5 worm cellular contexts compared by ENCODE assay signal in the genomic region with DNA sequence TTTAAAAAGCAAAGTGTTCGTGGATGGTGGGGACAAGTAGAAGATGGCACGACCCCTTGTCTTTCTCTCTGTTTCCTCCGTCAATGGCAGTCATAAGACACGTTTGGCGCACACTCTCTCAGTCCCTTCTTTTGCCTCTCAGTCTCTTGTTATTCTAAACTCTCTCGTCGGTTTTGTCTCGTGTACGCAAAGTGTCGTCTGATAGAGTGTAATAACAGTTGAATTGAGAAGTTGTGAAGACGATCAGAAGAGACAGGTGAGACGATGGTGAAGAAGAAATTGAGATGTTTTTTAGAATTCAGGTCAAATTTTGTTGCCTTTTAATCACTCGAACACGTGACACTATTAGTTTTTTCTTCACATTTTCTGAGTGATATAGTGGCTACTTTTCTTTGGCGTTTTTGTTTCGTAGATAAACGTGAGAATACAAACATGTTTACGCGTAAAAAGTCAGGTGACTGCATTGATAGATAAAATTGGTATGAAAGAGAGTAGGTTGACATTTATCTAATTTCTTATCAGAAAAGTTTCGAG.
TF ChIP-seq lines count a peak whose summit lies in the region.

A gene (minus strand): TSS at position 267 of the 534 bp plus-strand sequence.

TF ChIP-seq in whole organism, L1 larva, 84 proteins besides CTCF, POLR2A, EP300 and RAD21 (continued from another document and continues in another):
- TF ChIP-seq nhr-76 (tag; optimal IDR thresholded peaks at IDR 0.05; lab: Kevin White, UChicago) (no peak), nhr-85 (tag; lab: Kevin White, UChicago) (peak; percentile 92), ceh-63 (GFP tag; optimal IDR thresholded peaks at IDR 0.05; lab: Kevin White, UChicago) (no peak), mef-2 (tag; optimal IDR thresholded peaks at IDR 0.05; lab: Kevin White, UChicago) (peak; percentile 34), hlh-17 (GFP tag; optimal IDR thresholded peaks at IDR 0.05; lab: Kevin White, UChicago; ENCODE audit: borderline replicate concordance) (no peak), nhr-28 (tag; optimal IDR thresholded peaks at IDR 0.05; lab: Kevin White, UChicago) (no peak), nhr-77 (tag; optimal IDR thresholded peaks at IDR 0.05; lab: Kevin White, UChicago) (peak; percentile 65), ama-1 (optimal IDR thresholded peaks at IDR 0.05; lab: Kevin White, UChicago) (peak; percentile 61), pag-3 (tag; optimal IDR thresholded peaks at IDR 0.05; lab: Kevin White, UChicago; ENCODE audit: borderline replicate concordance, insufficient read depth) (peak; percentile 98), nhr-11 (tag; optimal IDR thresholded peaks at IDR 0.05; lab: Kevin White, UChicago) (peak; percentile 51), jun-1 (tag; optimal IDR thresholded peaks at IDR 0.05; lab: Kevin White, UChicago) (peak; percentile 63), aly-2 (tag; optimal IDR thresholded peaks at IDR 0.05; lab: Kevin White, UChicago) (no peak), unc-30 (tag; optimal IDR thresholded peaks at IDR 0.05; lab: Kevin White, UChicago) (no peak), egl-27 (tag; optimal IDR thresholded peaks at IDR 0.05; lab: Kevin White, UChicago) (peak in 1 of 2 experiments; percentile 43), egl-13 (tag; optimal IDR thresholded peaks at IDR 0.05; lab: Kevin White, UChicago) (no peak), elt-2 (tag; optimal IDR thresholded peaks at IDR 0.05; lab: Kevin White, UChicago) (peak; percentile 92), mdl-1 (tag; optimal IDR thresholded peaks at IDR 0.05; lab: Kevin White, UChicago) (peak; percentile 23 to 82), dpl-1 (GFP tag; optimal IDR thresholded peaks at IDR 0.05; lab: Kevin White, UChicago) (peak; percentile 75 to 81 (median 78)), irx-1 (tag; optimal IDR thresholded peaks at IDR 0.05; lab: Kevin White, UChicago) (peak; percentile 66), nhr-71 (tag; optimal IDR thresholded peaks at IDR 0.05; lab: Kevin White, UChicago) (peak; percentile 89), lin-13 (GFP tag; optimal IDR thresholded peaks at IDR 0.05; lab: Kevin White, UChicago) (peak; percentile 68), Y116A8C.19 (tag; optimal IDR thresholded peaks at IDR 0.05; lab: Kevin White, UChicago; ENCODE audit: borderline replicate concordance) (no peak), nhr-12 (tag; optimal IDR thresholded peaks at IDR 0.05; lab: Kevin White, UChicago) (no peak), mep-1 (tag; optimal IDR thresholded peaks at IDR 0.05; lab: Kevin White, UChicago) (peak; percentile 91)

TF ChIP-seq in whole organism, L2 larva, 48 proteins besides CTCF, POLR2A, EP300 and RAD21 (continued from another document and continues in another):
- TF ChIP-seq nhr-237 (tag; optimal IDR thresholded peaks at IDR 0.05; lab: Kevin White, UChicago) (no peak), nhr-6 (tag; optimal IDR thresholded peaks at IDR 0.05; lab: Kevin White, UChicago) (peak; percentile 69), crh-2 (tag; optimal IDR thresholded peaks at IDR 0.05; lab: Kevin White, UChicago) (peak; percentile 86), nhr-12 (tag; optimal IDR thresholded peaks at IDR 0.05; lab: Kevin White, UChicago) (no peak), blmp-1 (tag; optimal IDR thresholded peaks at IDR 0.05; lab: Kevin White, UChicago; ENCODE audit: insufficient read depth) (peak; percentile 61), ztf-4 (tag; optimal IDR thresholded peaks at IDR 0.05; lab: Kevin White, UChicago) (peak; percentile 49), zag-1 (tag; optimal IDR thresholded peaks at IDR 0.05; lab: Kevin White, UChicago) (peak; percentile 52), ceh-16 (tag; optimal IDR thresholded peaks at IDR 0.05; lab: Kevin White, UChicago) (no peak), ZK546.5 (tag; optimal IDR thresholded peaks at IDR 0.05; lab: Kevin White, UChicago) (no peak), egl-27 (tag; optimal IDR thresholded peaks at IDR 0.05; lab: Kevin White, UChicago) (peak; percentile 25), lin-39 (tag; optimal IDR thresholded peaks at IDR 0.05; lab: Kevin White, UChicago) (no peak), ztf-1 (GFP tag; conservative IDR thresholded peaks at IDR 0.05; lab: Robert Waterston, UW) (no peak), mdl-1 (tag; optimal IDR thresholded peaks at IDR 0.05; lab: Kevin White, UChicago) (peak; percentile 4 to 80), nhr-25 (tag; optimal IDR thresholded peaks at IDR 0.05; lab: Kevin White, UChicago) (peak; percentile 87), mbf-1 (tag; optimal IDR thresholded peaks at IDR 0.05; lab: Kevin White, UChicago) (no peak), aly-2 (tag; optimal IDR thresholded peaks at IDR 0.05; lab: Kevin White, UChicago) (no peak), C34F6.9 (tag; optimal IDR thresholded peaks at IDR 0.05; lab: Kevin White, UChicago) (peak; percentile 93), ceh-82 (tag; optimal IDR thresholded peaks at IDR 0.05; lab: Kevin White, UChicago) (no peak), sma-9 (GFP tag; optimal IDR thresholded peaks at IDR 0.05; lab: Kevin White, UChicago) (peak; percentile 54), sma-9 (tag; optimal IDR thresholded peaks at IDR 0.05; lab: Kevin White, UChicago) (no peak), dmd-4 (tag; optimal IDR thresholded peaks at IDR 0.05; lab: Kevin White, UChicago) (no peak), nhr-11 (tag; optimal IDR thresholded peaks at IDR 0.05; lab: Kevin White, UChicago) (no peak), nhr-77 (tag; optimal IDR thresholded peaks at IDR 0.05; lab: Kevin White, UChicago) (no peak), lsy-2 (tag; optimal IDR thresholded peaks at IDR 0.05; lab: Kevin White, UChicago) (peak; percentile 56 to 85), F13H6.1 (tag; optimal IDR thresholded peaks at IDR 0.05; lab: Kevin White, UChicago) (peak; percentile 68), fos-1 (tag; optimal IDR thresholded peaks at IDR 0.05; lab: Kevin White, UChicago) (peak; percentile 43)

TF ChIP-seq in whole organism, L3 larva, 47 proteins besides CTCF, POLR2A, EP300 and RAD21 (continued from another document and continues in another):
- peak; percentile 69 for TF ChIP-seq ama-1 (optimal IDR thresholded peaks at IDR 0.05; lab: Kevin White, UChicago)
- no peak for TF ChIP-seq mml-1 (tag; optimal IDR thresholded peaks at IDR 0.05; lab: Kevin White, UChicago)
- TF ChIP-seq ztf-4 (tag; optimal IDR thresholded peaks at IDR 0.05; lab: Kevin White, UChicago) = no peak
- TF ChIP-seq snpc-4 (tag; optimal IDR thresholded peaks at IDR 0.05; lab: Kevin White, UChicago) = peak; percentile 30
- no peak for TF ChIP-seq eor-1 (tag; optimal IDR thresholded peaks at IDR 0.05; lab: Kevin White, UChicago)
- TF ChIP-seq nhr-67 (tag; optimal IDR thresholded peaks at IDR 0.05; lab: Kevin White, UChicago) = no peak
- peak; percentile 68 for TF ChIP-seq lin-39 (tag; optimal IDR thresholded peaks at IDR 0.05; lab: Kevin White, UChicago)
- peak in 1 of 3 experiments; percentile 28 for TF ChIP-seq elt-3 (tag; optimal IDR thresholded peaks at IDR 0.05; lab: Kevin White, UChicago)
- TF ChIP-seq ceh-16 (tag; optimal IDR thresholded peaks at IDR 0.05; lab: Kevin White, UChicago) = no peak
- no peak for TF ChIP-seq aly-2 (tag; optimal IDR thresholded peaks at IDR 0.05; lab: Kevin White, UChicago)
- TF ChIP-seq fkh-2 (tag; optimal IDR thresholded peaks at IDR 0.05; lab: Kevin White, UChicago) = no peak
- TF ChIP-seq lin-15B (tag; optimal IDR thresholded peaks at IDR 0.05; lab: Kevin White, UChicago) = peak; percentile 77
- no peak for TF ChIP-seq ZK546.5 (tag; optimal IDR thresholded peaks at IDR 0.05; lab: Kevin White, UChicago)
- TF ChIP-seq nhr-77 (tag; optimal IDR thresholded peaks at IDR 0.05; lab: Kevin White, UChicago) = no peak
- no peak for TF ChIP-seq nhr-28 (tag; optimal IDR thresholded peaks at IDR 0.05; lab: Kevin White, UChicago)
- peak; percentile 20 for TF ChIP-seq skn-1 (tag; optimal IDR thresholded peaks at IDR 0.05; lab: Kevin White, UChicago)
- TF ChIP-seq ztf-11 (tag; optimal IDR thresholded peaks at IDR 0.05; lab: Kevin White, UChicago) = no peak
- no peak for TF ChIP-seq fkh-10 (GFP tag; optimal IDR thresholded peaks at IDR 0.05; lab: Kevin White, UChicago)
- no peak for TF ChIP-seq ceh-82 (tag; optimal IDR thresholded peaks at IDR 0.05; lab: Kevin White, UChicago)
- no peak for TF ChIP-seq nhr-11 (tag; optimal IDR thresholded peaks at IDR 0.05; lab: Kevin White, UChicago)
- TF ChIP-seq nhr-12 (tag; optimal IDR thresholded peaks at IDR 0.05; lab: Kevin White, UChicago) = no peak
- TF ChIP-seq egl-27 (tag; optimal IDR thresholded peaks at IDR 0.05; lab: Kevin White, UChicago) = no peak
- peak; percentile 13 for TF ChIP-seq pqm-1 (tag; optimal IDR thresholded peaks at IDR 0.05; lab: Kevin White, UChicago)
- peak; percentile 56 for TF ChIP-seq nhr-43 (tag; optimal IDR thresholded peaks at IDR 0.05; lab: Kevin White, UChicago; ENCODE audit: poor library complexity, severe bottlenecking)
- peak; percentile 90 for TF ChIP-seq nhr-23 (tag; optimal IDR thresholded peaks at IDR 0.05; lab: Kevin White, UChicago)
- TF ChIP-seq R02D3.7 (tag; optimal IDR thresholded peaks at IDR 0.05; lab: Kevin White, UChicago) = no peak
- TF ChIP-seq hmg-11 (tag; optimal IDR thresholded peaks at IDR 0.05; lab: Kevin White, UChicago) = peak; percentile 76
- peak; percentile 42 for TF ChIP-seq elt-1 (tag; optimal IDR thresholded peaks at IDR 0.05; lab: Kevin White, UChicago)

TF ChIP-seq in whole organism, L4 larva, 104 proteins besides CTCF, POLR2A, EP300 and RAD21 (continued from another document and continues in another):
- TF ChIP-seq dmd-9 (GFP tag; IDR thresholded peaks at IDR 0.05; lab: Robert Waterston, UW) = 0 out of 2 replicates have a peak, but pooled peaks have one; percentile 19
- TF ChIP-seq duxl-1 (tag; optimal IDR thresholded peaks at IDR 0.05; lab: Kevin White, UChicago; ENCODE audit: poor library complexity) = no peak
- peak; percentile 4 for TF ChIP-seq ztf-7 (tag; optimal IDR thresholded peaks at IDR 0.05; lab: Kevin White, UChicago)
- no peak for TF ChIP-seq nhr-76 (tag; optimal IDR thresholded peaks at IDR 0.05; lab: Kevin White, UChicago)
- no peak for TF ChIP-seq tag-97 (GFP tag; IDR thresholded peaks at IDR 0.05; lab: Robert Waterston, UW)
- TF ChIP-seq nhr-48 (tag; optimal IDR thresholded peaks at IDR 0.05; lab: Kevin White, UChicago) = peak; percentile 71
- TF ChIP-seq sdz-12 (GFP tag; optimal IDR thresholded peaks at IDR 0.05; lab: Kevin White, UChicago) = no peak
- no peak for TF ChIP-seq F49E8.2 (tag; optimal IDR thresholded peaks at IDR 0.05; lab: Kevin White, UChicago; ENCODE audit: borderline replicate concordance)
- peak; percentile 59 to 84 for TF ChIP-seq lsy-2 (tag; optimal IDR thresholded peaks at IDR 0.05; lab: Kevin White, UChicago)
- no peak for TF ChIP-seq egl-27 (tag; optimal IDR thresholded peaks at IDR 0.05; lab: Kevin White, UChicago)
- peak; percentile 12 for TF ChIP-seq jun-1 (tag; optimal IDR thresholded peaks at IDR 0.05; lab: Kevin White, UChicago)
- TF ChIP-seq T20F7.1 (GFP tag; optimal IDR thresholded peaks at IDR 0.05; lab: Kevin White, UChicago) = peak; percentile 33
- TF ChIP-seq arid-1 (GFP tag; conservative IDR thresholded peaks at IDR 0.05; lab: Robert Waterston, UW) = no peak
- 0 out of 2 replicates have a peak, but pooled peaks have one; percentile 5 for TF ChIP-seq zfp-3 (GFP tag; conservative IDR thresholded peaks at IDR 0.05; lab: Robert Waterston, UW)
- no peak for TF ChIP-seq zag-1 (tag; optimal IDR thresholded peaks at IDR 0.05; lab: Kevin White, UChicago)
- TF ChIP-seq spr-3 (GFP tag; optimal IDR thresholded peaks at IDR 0.05; lab: Kevin White, UChicago) = no peak
- TF ChIP-seq nhr-102 (tag; optimal IDR thresholded peaks at IDR 0.05; lab: Kevin White, UChicago) = peak; percentile 55
- TF ChIP-seq unc-39 (tag; optimal IDR thresholded peaks at IDR 0.05; lab: Kevin White, UChicago) = no peak
- TF ChIP-seq dmd-8 (GFP tag; IDR thresholded peaks at IDR 0.05; lab: Robert Waterston, UW) = no peak
- no peak for TF ChIP-seq ZK337.2 (GFP tag; IDR thresholded peaks at IDR 0.05; lab: Robert Waterston, UW)
- no peak for TF ChIP-seq Y48G9A.11 (GFP tag; IDR thresholded peaks at IDR 0.05; lab: Robert Waterston, UW)
- no peak for TF ChIP-seq Y75B8A.6 (GFP tag; IDR thresholded peaks at IDR 0.05; lab: Robert Waterston, UW)
- TF ChIP-seq nhr-25 (tag; optimal IDR thresholded peaks at IDR 0.05; lab: Kevin White, UChicago; ENCODE audit: borderline replicate concordance, insufficient read depth) = peak; percentile 46
- TF ChIP-seq snpc-4 (tag; optimal IDR thresholded peaks at IDR 0.05; lab: Kevin White, UChicago) = no peak
- TF ChIP-seq set-16 (GFP tag; IDR thresholded peaks at IDR 0.05; lab: Robert Waterston, UW) = peak; percentile 18; the same call in 1 of the 2 replicates
- peak; percentile 26 to 85 for TF ChIP-seq mdl-1 (tag; optimal IDR thresholded peaks at IDR 0.05; lab: Kevin White, UChicago)
- TF ChIP-seq gei-8 (GFP tag; optimal IDR thresholded peaks at IDR 0.05; lab: Kevin White, UChicago) = peak; percentile 32
- TF ChIP-seq aly-2 (tag; optimal IDR thresholded peaks at IDR 0.05; lab: Kevin White, UChicago) = no peak

TF ChIP-seq in whole organism, young adult, 124 proteins besides CTCF, POLR2A, EP300 and RAD21 (continued from another document and continues in another):
- TF ChIP-seq aptf-2 (GFP tag; conservative IDR thresholded peaks at IDR 0.05; lab: Robert Waterston, UW) (no peak), sea-2 (GFP tag; IDR thresholded peaks at IDR 0.05; lab: Robert Waterston, UW) (no peak), let-526 (GFP tag; IDR thresholded peaks at IDR 0.05; lab: Robert Waterston, UW) (no peak), rcor-1 (GFP tag; IDR thresholded peaks at IDR 0.05; lab: Robert Waterston, UW) (no peak), F22D6.2 (tag; optimal IDR thresholded peaks at IDR 0.05; lab: Kevin White, UChicago) (peak; percentile 30), F52B5.7 (tag; optimal IDR thresholded peaks at IDR 0.05; lab: Kevin White, UChicago) (no peak), hmg-1.2 (GFP tag; IDR thresholded peaks at IDR 0.05; lab: Robert Waterston, UW) (peak; percentile 89), lin-40 (tag; optimal IDR thresholded peaks at IDR 0.05; lab: Kevin White, UChicago) (peak; percentile 81), lin-54 (GFP tag; optimal IDR thresholded peaks at IDR 0.05; lab: Kevin White, UChicago) (peak; percentile 16), tbp1 (GFP tag; optimal IDR thresholded peaks at IDR 0.05; lab: Kevin White, UChicago) (peak; percentile 20), pbrm-1 (GFP tag; IDR thresholded peaks at IDR 0.05; lab: Robert Waterston, UW) (0 out of 2 replicates have a peak, but pooled peaks have one; percentile 46), K12H6.12 (tag; optimal IDR thresholded peaks at IDR 0.05; lab: Kevin White, UChicago) (peak; percentile 82), Y56A3A.18 (GFP tag; IDR thresholded peaks at IDR 0.05; lab: Robert Waterston, UW) (no peak), lin-35 (GFP tag; optimal IDR thresholded peaks at IDR 0.05; lab: Kevin White, UChicago) (no peak), F23B12.7 (tag; optimal IDR thresholded peaks at IDR 0.05; lab: Kevin White, UChicago; ENCODE audit: insufficient read depth) (peak; percentile 22), zfh-2 (GFP tag; conservative IDR thresholded peaks at IDR 0.05; lab: Robert Waterston, UW) (no peak), ceh-91 (GFP tag; IDR thresholded peaks at IDR 0.05; lab: Robert Waterston, UW) (no peak), lsy-27 (tag; optimal IDR thresholded peaks at IDR 0.05; lab: Kevin White, UChicago; ENCODE audit: borderline replicate concordance, insufficient read depth) (no peak), ekl-4 (GFP tag; IDR thresholded peaks at IDR 0.05; lab: Robert Waterston, UW) (peak; percentile 45; the same call in 1 of the 2 replicates), ceh-40 (GFP tag; IDR thresholded peaks at IDR 0.05; lab: Robert Waterston, UW) (no peak), B0336.3 (GFP tag; IDR thresholded peaks at IDR 0.05; lab: Robert Waterston, UW) (peak; percentile 46; the same call in 1 of the 2 replicates), F37B4.10 (GFP tag; IDR thresholded peaks at IDR 0.05; lab: Robert Waterston, UW) (no peak), K11D2.4 (GFP tag; IDR thresholded peaks at IDR 0.05; lab: Robert Waterston, UW) (peak; percentile 47; the same call in 1 of the 2 replicates), Y79H2A.3 (GFP tag; conservative IDR thresholded peaks at IDR 0.05; lab: Robert Waterston, UW) (no peak), ZK185.1 (tag; optimal IDR thresholded peaks at IDR 0.05; lab: Kevin White, UChicago; ENCODE audit: poor library complexity, severe bottlenecking) (no peak), attf-3 (GFP tag; conservative IDR thresholded peaks at IDR 0.05; lab: Robert Waterston, UW) (no peak), cebp-1 (GFP tag; IDR thresholded peaks at IDR 0.05; lab: Robert Waterston, UW) (no peak), cebp-1 (tag; optimal IDR thresholded peaks at IDR 0.05; lab: Kevin White, UChicago) (peak; percentile 74), dpl-1 (GFP tag; optimal IDR thresholded peaks at IDR 0.05; lab: Kevin White, UChicago) (no peak), nfya-2 (GFP tag; IDR thresholded peaks at IDR 0.05; lab: Robert Waterston, UW) (no peak), aptf-3 (GFP tag; IDR thresholded peaks at IDR 0.05; lab: Robert Waterston, UW) (no peak), let-607 (tag; optimal IDR thresholded peaks at IDR 0.05; lab: Kevin White, UChicago) (peak in 1 of 2 experiments; percentile 21)
